Worm (Caenorhabditis elegans): ENCODE results near the gene Y44A6D.6.

The Y44A6D.6 gene

ce11 chrV:20853581-20854161 lies 46.5 kb downstream of the Y44A6D.6 start, which contains the start of gene F31D4.5:
TSS of gene F31D4.5 (plus strand) at chrV:20854071.
- no peak for TF ChIP-seq unc-55 (GFP tag; optimal IDR thresholded peaks at IDR 0.05)
- TF ChIP-seq elt-2 (tag; optimal IDR thresholded peaks at IDR 0.05): peak; percentile 31
- TF ChIP-seq fkh-6 (tag; optimal IDR thresholded peaks at IDR 0.05): no peak
- TF ChIP-seq npax-4 (tag; optimal IDR thresholded peaks at IDR 0.05): no peak
- TF ChIP-seq F13H6.1 (tag; optimal IDR thresholded peaks at IDR 0.05): no peak
- TF ChIP-seq K09A11.1 (tag; optimal IDR thresholded peaks at IDR 0.05; ENCODE audit: insufficient read depth): no peak
- TF ChIP-seq eyg-1 (tag; optimal IDR thresholded peaks at IDR 0.05): no peak
- no peak for TF ChIP-seq Y22D7AL.16 (tag; optimal IDR thresholded peaks at IDR 0.05)
- no peak for TF ChIP-seq hlh-6 (tag; optimal IDR thresholded peaks at IDR 0.05)
- TF ChIP-seq rnt-1 (tag; optimal IDR thresholded peaks at IDR 0.05): no peak
- no peak for TF ChIP-seq ceh-30 (tag; optimal IDR thresholded peaks at IDR 0.05)
- no peak for TF ChIP-seq elt-4 (tag; optimal IDR thresholded peaks at IDR 0.05)
- peak; percentile 39 for TF ChIP-seq unc-42 (tag; optimal IDR thresholded peaks at IDR 0.05)
- TF ChIP-seq unc-86 (tag; optimal IDR thresholded peaks at IDR 0.05): no peak
- TF ChIP-seq zip-5 (tag; optimal IDR thresholded peaks at IDR 0.05): no peak

- TF ChIP-seq tbx-2 (tag; optimal IDR thresholded peaks at IDR 0.05): no peak
- no peak for TF ChIP-seq unc-86 (tag; optimal IDR thresholded peaks at IDR 0.05)
- no peak for TF ChIP-seq lin-11 (tag; optimal IDR thresholded peaks at IDR 0.05)
- no peak for TF ChIP-seq hlh-6 (tag; optimal IDR thresholded peaks at IDR 0.05)
- no peak for TF ChIP-seq nfya-1 (tag; optimal IDR thresholded peaks at IDR 0.05)
- TF ChIP-seq fax-1 (tag; optimal IDR thresholded peaks at IDR 0.05): no peak
- no peak for TF ChIP-seq pat-9 (tag; optimal IDR thresholded peaks at IDR 0.05)
- TF ChIP-seq unc-55 (GFP tag; optimal IDR thresholded peaks at IDR 0.05): no peak
- TF ChIP-seq pqm-1 (tag; optimal IDR thresholded peaks at IDR 0.05): no peak
- no peak for TF ChIP-seq ceh-14 (tag; optimal IDR thresholded peaks at IDR 0.05)
- no peak for TF ChIP-seq C38D4.7 (GFP tag; optimal IDR thresholded peaks at IDR 0.05)
- TF ChIP-seq dmd-4 (tag; optimal IDR thresholded peaks at IDR 0.05; ENCODE audit: borderline replicate concordance): no peak
- TF ChIP-seq ceh-30 (tag; optimal IDR thresholded peaks at IDR 0.05): no peak
Measured at ce11 chrV:20861080-20861479, 53.9 kb downstream of the Y44A6D.6 start, which contains the start of gene try-4. TSS of gene try-4 (minus strand) at chrV:20861153.
